Worm (Caenorhabditis elegans): ENCODE results near the gene ins-12.

DNA sequence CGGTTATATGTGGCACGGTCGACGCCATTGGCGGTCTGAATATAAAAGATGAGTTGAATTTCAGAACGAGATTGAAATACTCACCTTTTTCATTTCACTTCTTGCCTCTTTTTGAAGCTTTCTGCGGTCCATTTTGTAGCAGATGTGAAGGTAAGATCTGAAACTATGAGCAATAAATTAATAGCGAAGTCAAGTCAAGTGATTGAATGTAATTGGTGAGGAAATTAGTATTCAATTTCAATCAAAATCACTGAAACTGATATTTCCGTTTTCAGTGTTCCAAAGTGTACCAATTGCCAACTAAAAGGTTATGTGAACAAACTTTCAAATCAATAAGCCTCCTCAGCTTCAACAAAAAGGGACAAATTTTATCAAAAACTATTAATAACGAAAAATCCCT lies 12.7 kb upstream of the ins-12 start, which contains the start of gene C17C3.24:
- TF ChIP-seq unc-62 (GFP tag; optimal IDR thresholded peaks at IDR 0.05) (no peak), nhr-76 (tag; optimal IDR thresholded peaks at IDR 0.05) (no peak), mdl-1 (tag; optimal IDR thresholded peaks at IDR 0.05) (no peak), xbp-1 (tag; optimal IDR thresholded peaks at IDR 0.05) (no peak)

Data from whole organism, L1 larva.